Worm (Caenorhabditis elegans) whole organism, mixed stage, embryonic: ENCODE data around the gene fbxa-154.
"Not testable (repeated sequence)": the region's sequence is repeated elsewhere in the genome, so short reads cannot be mapped to it uniquely, and the experiment has no call there.

Experiments
- bed-3 ChIP-seq: fragments of 200-800 bp; sonication (Bioruptor generic); optimal IDR thresholded peaks from 3 replicates; lab custom pipeline; 2018; ENCODE audit warnings: mild to moderate bottlenecking, missing genetic modification characterization, moderate library complexity, missing compliant biosample characterization
- blmp-1 ChIP-seq: fragments of 150-350 bp; optimal IDR thresholded peaks from 2 replicates; lab custom pipeline; 2014; ENCODE audit warnings: missing biosample characterization, missing genetic modification characterization
- ceh-39 ChIP-seq: fragments of 150-350 bp; optimal IDR thresholded peaks from 2 replicates; lab custom pipeline; 2014; ENCODE audit warnings: missing biosample characterization, missing genetic modification characterization
- ceh-43 ChIP-seq: fragments of 200-800 bp; sonication (Bioruptor generic); optimal IDR thresholded peaks from 2 replicates; lab custom pipeline; 2018; ENCODE audit warnings: mild to moderate bottlenecking, missing genetic modification characterization, moderate library complexity, missing compliant biosample characterization
- ces-1 ChIP-seq: fragments of 150-350 bp; optimal IDR thresholded peaks from 2 replicates; lab custom pipeline; 2014; ENCODE audit warnings: missing biosample characterization, missing genetic modification reagents, missing genetic modification characterization
- cnd-1 ChIP-seq: fragments of 200-800 bp; sonication (Bioruptor generic); optimal IDR thresholded peaks from 2 replicates; lab custom pipeline; 2018; ENCODE audit warnings: mild to moderate bottlenecking, missing genetic modification characterization, missing compliant biosample characterization
- drap-1 ChIP-seq: fragments of 200-800 bp; sonication (Bioruptor generic); optimal IDR thresholded peaks from 3 replicates; lab custom pipeline; 2018; ENCODE audit warnings: mild to moderate bottlenecking, missing genetic modification characterization, missing compliant biosample characterization
- elt-1 ChIP-seq: sonication (generic microtip); optimal IDR thresholded peaks from 2 replicates; lab custom pipeline; 2017; ENCODE audit warnings: missing genetic modification characterization, mild to moderate bottlenecking, missing compliant biosample characterization, antibody characterized with exemption, moderate library complexity, borderline replicate concordance; ENCODE audit not compliant: insufficient read depth
- elt-3 ChIP-seq: fragments of 150-350 bp; optimal IDR thresholded peaks from 2 replicates; lab custom pipeline; 2014; ENCODE audit warnings: missing biosample characterization, missing genetic modification characterization
- flh-1 ChIP-seq: fragments of 200-800 bp; sonication (Bioruptor generic); optimal IDR thresholded peaks from 2 replicates; lab custom pipeline; 2018; ENCODE audit warnings: mild to moderate bottlenecking, missing genetic modification characterization, moderate library complexity, missing compliant biosample characterization
- ham-2 ChIP-seq: fragments of 200-800 bp; sonication (Bioruptor generic); optimal IDR thresholded peaks from 2 replicates; lab custom pipeline; 2018; ENCODE audit warnings: mild to moderate bottlenecking, missing genetic modification characterization, missing compliant biosample characterization
- lin-13 ChIP-seq: fragments of 150-350 bp; optimal IDR thresholded peaks from 2 replicates; lab custom pipeline; 2014; ENCODE audit warnings: missing biosample characterization, missing genetic modification characterization
- lin-32 ChIP-seq: fragments of 200-800 bp; sonication (Bioruptor generic); optimal IDR thresholded peaks from 2 replicates; lab custom pipeline; 2018; ENCODE audit warnings: mild to moderate bottlenecking, missing genetic modification characterization, missing compliant biosample characterization
- lsy-2 ChIP-seq: fragments of 150-350 bp; optimal IDR thresholded peaks from 2 replicates; lab custom pipeline; 2014; ENCODE audit warnings: missing biosample characterization, missing genetic modification characterization
- mab-5 ChIP-seq: fragments of 150-350 bp; optimal IDR thresholded peaks from 2 replicates; lab custom pipeline; 2014; ENCODE audit warnings: missing biosample characterization, missing genetic modification characterization
- mep-1 ChIP-seq: fragments of 150-350 bp; optimal IDR thresholded peaks from 2 replicates; lab custom pipeline; 2017; ENCODE audit warnings: missing biosample characterization, missing genetic modification reagents, missing genetic modification characterization, inconsistent platforms
- mls-2 ChIP-seq: sonication (generic microtip); optimal IDR thresholded peaks from 2 replicates; lab custom pipeline; 2016; ENCODE audit warnings: mild to moderate bottlenecking, missing genetic modification characterization, moderate library complexity, missing compliant biosample characterization
- nhr-12 ChIP-seq: fragments of 150-350 bp; optimal IDR thresholded peaks from 2 replicates; lab custom pipeline; 2014; ENCODE audit warnings: missing biosample characterization, missing genetic modification characterization
- nhr-237 ChIP-seq: fragments of 150-350 bp; optimal IDR thresholded peaks from 2 replicates; lab custom pipeline; 2014; ENCODE audit warnings: missing biosample characterization, missing genetic modification characterization
- nhr-28 ChIP-seq: fragments of 150-350 bp; optimal IDR thresholded peaks from 2 replicates; lab custom pipeline; 2014; ENCODE audit warnings: missing biosample characterization, missing genetic modification characterization
- nhr-76 ChIP-seq: sonication (generic microtip); optimal IDR thresholded peaks from 2 replicates; lab custom pipeline; 2017; ENCODE audit warnings: missing biosample characterization, missing genetic modification characterization
- pha-4 ChIP-seq: fragments of 150-350 bp; optimal IDR thresholded peaks from 2 replicates; lab custom pipeline; 2018; ENCODE audit warnings: missing biosample characterization, missing genetic modification reagents, missing genetic modification characterization
- sem-2 ChIP-seq: fragments of 200-800 bp; sonication (Bioruptor generic); optimal IDR thresholded peaks from 2 replicates; lab custom pipeline; 2018; ENCODE audit warnings: mild to moderate bottlenecking, missing genetic modification characterization, missing compliant biosample characterization
- snpc-4 ChIP-seq: fragments of 150-350 bp; optimal IDR thresholded peaks from 2 replicates; lab custom pipeline; 2014; ENCODE audit warnings: missing biosample characterization, missing genetic modification characterization
- sptf-1 ChIP-seq: sonication (generic microtip); optimal IDR thresholded peaks from 2 replicates; lab custom pipeline; 2017; ENCODE audit warnings: mild to moderate bottlenecking, missing genetic modification characterization, moderate library complexity, missing compliant biosample characterization
- tbx-8 ChIP-seq: fragments of 200-800 bp; sonication (Bioruptor generic); optimal IDR thresholded peaks from 2 replicates; lab custom pipeline; 2018; ENCODE audit warnings: mild to moderate bottlenecking, missing genetic modification characterization, moderate library complexity, missing compliant biosample characterization
- unc-120 ChIP-seq: sonication (generic microtip); optimal IDR thresholded peaks from 2 replicates; lab custom pipeline; 2017; ENCODE audit warnings: missing genetic modification characterization, missing compliant biosample characterization; ENCODE audit not compliant: poor library complexity, severe bottlenecking
- unc-62 ChIP-seq: fragments of 150-350 bp; optimal IDR thresholded peaks from 2 replicates; lab custom pipeline; 2014; ENCODE audit warnings: missing biosample characterization, missing genetic modification reagents, missing genetic modification characterization
- zip-8 ChIP-seq: fragments of 150-350 bp; optimal IDR thresholded peaks from 2 replicates; lab custom pipeline; 2014; ENCODE audit warnings: missing biosample characterization, missing genetic modification characterization
- ztf-11 ChIP-seq: fragments of 150-350 bp; optimal IDR thresholded peaks from 2 replicates; lab custom pipeline; 2014; ENCODE audit warnings: missing biosample characterization, missing genetic modification characterization

fbxa-154 gene

DNA sequence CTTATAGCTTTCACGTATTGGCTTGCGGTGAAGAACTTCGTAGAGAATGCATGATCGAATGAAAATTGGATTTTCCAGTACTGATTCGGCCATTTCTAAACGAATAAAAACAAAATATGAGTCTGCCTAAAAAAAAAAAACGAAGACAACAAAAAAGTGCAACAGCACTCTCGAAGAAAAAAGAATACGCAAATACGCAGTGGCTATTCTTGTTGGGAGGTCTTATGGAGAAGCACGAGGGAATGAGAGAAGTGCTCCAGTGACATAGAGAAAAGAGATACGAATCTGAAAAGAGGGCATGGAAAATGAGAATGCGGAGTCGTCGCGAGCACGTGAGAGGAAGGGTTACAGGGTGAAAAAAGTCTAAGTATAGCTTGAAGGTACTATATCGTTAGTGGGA is 2.7 kb downstream of the fbxa-154 start, which contains the start of gene fbxa-152:
fbxa-152 (minus strand) TSS at position 101 of the 400 bp plus-strand sequence.
- TF ChIP-seq nhr-76 (tag; lab: Kevin White, UChicago), result no peak
- no peak for TF ChIP-seq ceh-43 (GFP tag; lab: Kevin White, UChicago)
- no peak for TF ChIP-seq sem-2 (GFP tag; lab: Kevin White, UChicago)
- TF ChIP-seq drap-1, result no peak
- no peak for TF ChIP-seq ztf-11
- TF ChIP-seq cnd-1 (tag; lab: Kevin White, UChicago), result no peak

DNA sequence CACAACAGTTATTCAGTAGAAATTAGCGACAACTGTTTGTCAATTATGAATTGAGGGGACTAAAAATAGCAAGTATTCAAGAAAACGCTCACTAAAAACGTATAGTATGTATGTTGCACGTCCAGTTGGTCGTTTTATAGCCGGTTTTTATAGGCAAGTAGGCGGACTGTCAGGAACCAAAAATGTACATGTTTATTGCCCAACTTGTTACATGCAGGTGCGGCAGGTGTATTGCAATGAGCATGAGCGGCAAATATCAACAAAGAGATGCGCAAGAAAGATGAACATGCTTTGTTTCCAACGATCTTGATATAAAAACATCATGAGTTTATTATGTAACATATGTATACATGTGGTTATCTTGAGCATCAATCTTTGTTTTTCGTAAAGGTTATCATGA is 5.2 kb downstream of the fbxa-154 start, which contains the start of gene B0391.14:
B0391.14 (minus strand) TSS at position 101 of the 400 bp plus-strand sequence.
- TF ChIP-seq nhr-28, blmp-1, mab-5 (tag; lab: Kevin White, UChicago): not testable (repeated sequence)

DNA sequence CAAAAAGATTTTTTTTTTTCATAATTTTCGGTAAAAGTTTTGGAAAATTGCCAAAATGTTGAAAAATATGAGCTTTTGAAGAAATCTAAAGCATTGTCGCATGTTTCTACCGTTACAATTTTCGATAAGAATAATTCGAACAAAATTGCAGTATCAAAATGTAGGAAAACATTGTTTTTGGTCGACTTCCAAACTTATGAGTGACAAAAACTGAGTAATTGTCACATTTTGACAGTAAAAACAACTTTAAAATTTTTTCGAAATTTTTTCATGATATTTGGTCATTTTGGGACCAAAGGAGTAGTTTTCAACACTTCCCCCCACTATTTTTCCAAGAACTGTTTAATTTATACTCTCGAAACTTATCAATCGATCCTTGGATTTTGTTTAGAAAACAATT is 10.4 kb downstream of the fbxa-154 start, which contains the start of gene fbxa-139:
fbxa-139 (minus strand) TSS at position 101 of the 400 bp plus-strand sequence.
- TF ChIP-seq ztf-11, result no peak
- no peak for TF ChIP-seq unc-120 (tag; lab: Kevin White, UChicago)
- TF ChIP-seq nhr-28 (tag; lab: Kevin White, UChicago), result no peak
- TF ChIP-seq nhr-237 (tag; lab: Kevin White, UChicago), result no peak
- no peak for TF ChIP-seq ham-2 (GFP tag; lab: Kevin White, UChicago)
- TF ChIP-seq mab-5 (tag; lab: Kevin White, UChicago), result no peak
- no peak for TF ChIP-seq ceh-43 (GFP tag; lab: Kevin White, UChicago)
- TF ChIP-seq nhr-12 (tag; lab: Kevin White, UChicago), result no peak
- TF ChIP-seq nhr-76 (tag; lab: Kevin White, UChicago), result no peak
- TF ChIP-seq, all 35 proteins: peak for 0

- TF ChIP-seq lsy-2, result peak; percentile 88
Measured at ce11 chrV:15590183-15590667, 14.7 kb downstream of the fbxa-154 start, which contains the start of gene F28F8.7. Gene F28F8.7, minus strand, starts transcription at chrV:15590617.

DNA sequence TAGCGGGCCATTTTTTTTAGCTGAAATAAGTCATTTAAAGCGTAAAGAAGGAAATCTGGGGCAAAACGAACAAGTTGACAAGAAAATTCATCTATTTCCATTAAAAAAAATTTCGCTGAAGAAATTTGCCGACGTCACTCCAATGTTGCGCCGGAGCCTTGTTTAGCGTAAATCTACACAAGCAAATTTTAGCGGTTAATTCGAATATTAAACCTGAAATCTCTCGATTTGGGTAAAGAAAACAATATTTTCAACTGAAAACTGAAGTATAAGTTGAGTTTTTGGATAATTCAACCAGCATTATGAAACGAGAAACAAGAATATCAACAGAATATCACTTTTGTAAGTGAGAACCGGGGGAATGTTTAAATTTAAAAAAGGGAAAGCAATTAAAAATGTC is 26.6 kb downstream of the fbxa-154 start, which contains the start of gene F28F8.9:
F28F8.9 (minus strand) TSS at position 288 of the 400 bp plus-strand sequence.
- TF ChIP-seq ces-1 (GFP tag; lab: Kevin White, UChicago) (peak; percentile 43), blmp-1 (tag; lab: Kevin White, UChicago) (no peak), sptf-1 (tag; lab: Kevin White, UChicago) (no peak), lsy-2 (peak; percentile 10), pha-4 (tag; lab: Kevin White, UChicago) (peak; percentile 26), unc-120 (tag; lab: Kevin White, UChicago) (peak; percentile 21)

DNA sequence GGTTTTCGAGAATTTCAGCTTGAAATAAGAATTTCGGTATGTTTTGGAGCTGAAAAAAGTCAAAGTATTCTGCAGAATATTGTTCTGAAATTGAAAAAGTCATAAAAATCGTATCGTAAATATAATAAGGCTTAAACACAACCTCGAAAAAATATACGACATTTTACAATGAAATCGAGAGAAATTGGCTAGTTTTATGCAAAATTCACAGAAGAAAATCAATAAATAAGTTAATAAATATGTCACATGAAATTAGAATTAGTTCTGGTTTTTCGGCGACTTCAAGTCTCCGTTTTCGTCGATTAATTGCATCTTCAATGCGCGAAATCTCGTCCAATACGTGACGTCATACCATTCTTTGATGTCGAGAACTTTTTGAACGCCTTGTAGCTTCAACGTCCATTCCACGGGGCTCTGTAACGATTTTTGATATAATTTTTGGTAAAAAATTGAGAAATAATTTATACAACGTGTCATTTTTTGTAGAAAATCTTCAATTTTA is 27.5 kb downstream of the fbxa-154 start, which contains the start of gene atx-3:
atx-3 (minus strand) TSS at position 51 of the 502 bp plus-strand sequence.
- TF ChIP-seq sptf-1 (tag; lab: Kevin White, UChicago) (no peak), mep-1 (tag; lab: Kevin White, UChicago) (no peak), mls-2 (tag; lab: Kevin White, UChicago) (no peak), zip-8 (tag; lab: Kevin White, UChicago) (no peak), lin-32 (GFP tag; lab: Kevin White, UChicago) (no peak), nhr-28 (tag; lab: Kevin White, UChicago) (no peak), bed-3 (GFP tag; lab: Kevin White, UChicago) (no peak), flh-1 (GFP tag; lab: Kevin White, UChicago) (no peak), pha-4 (tag; lab: Kevin White, UChicago) (no peak), blmp-1 (tag; lab: Kevin White, UChicago) (no peak), ces-1 (GFP tag; lab: Kevin White, UChicago) (no peak), ceh-43 (GFP tag; lab: Kevin White, UChicago) (no peak), tbx-8 (GFP tag; lab: Kevin White, UChicago) (no peak), lsy-2 (no peak)

- no peak for TF ChIP-seq unc-62 (GFP tag; lab: Kevin White, UChicago)
- TF ChIP-seq sem-2 (GFP tag; lab: Kevin White, UChicago), result no peak
- no peak for TF ChIP-seq ceh-43 (GFP tag; lab: Kevin White, UChicago)
- no peak for TF ChIP-seq mab-5 (tag; lab: Kevin White, UChicago)
- no peak for TF ChIP-seq sptf-1 (tag; lab: Kevin White, UChicago)
- TF ChIP-seq drap-1, result no peak
- TF ChIP-seq nhr-28 (tag; lab: Kevin White, UChicago), result no peak
- no peak for TF ChIP-seq lin-32 (GFP tag; lab: Kevin White, UChicago)
- TF ChIP-seq lin-13 (tag; lab: Kevin White, UChicago), result no peak
- TF ChIP-seq nhr-12 (tag; lab: Kevin White, UChicago), result no peak
- no peak for TF ChIP-seq elt-1 (tag; lab: Kevin White, UChicago)
- no peak for TF ChIP-seq unc-120 (tag; lab: Kevin White, UChicago)
- TF ChIP-seq nhr-237 (tag; lab: Kevin White, UChicago), result no peak
- TF ChIP-seq ham-2 (GFP tag; lab: Kevin White, UChicago), result no peak
- TF ChIP-seq mls-2 (tag; lab: Kevin White, UChicago), result no peak
- no peak for TF ChIP-seq snpc-4 (tag; lab: Kevin White, UChicago)
- no peak for TF ChIP-seq elt-3 (tag; lab: Kevin White, UChicago)
- no peak for TF ChIP-seq ceh-39
- TF ChIP-seq mep-1 (tag; lab: Kevin White, UChicago), result no peak
- no peak for TF ChIP-seq bed-3 (GFP tag; lab: Kevin White, UChicago)
Measured at ce11 chrV:15575305-15575704, 29.6 kb downstream of the fbxa-154 start, which contains the start of gene mdt-28. Gene mdt-28, minus strand, starts transcription at chrV:15575405.
